Worm (Caenorhabditis elegans): ENCODE measurements around the gene flp-14.

Gene flp-14

ce11 chrIII:12917852-12918251 is 7.5 kb downstream of the flp-14 start:
- no peak for TF ChIP-seq lsy-12 (tag; optimal IDR thresholded peaks at IDR 0.05)
- TF ChIP-seq R02D3.7 (tag; optimal IDR thresholded peaks at IDR 0.05), result no peak
- TF ChIP-seq nhr-43 (tag; optimal IDR thresholded peaks at IDR 0.05; ENCODE audit: poor library complexity, severe bottlenecking), result no peak
- no peak for TF ChIP-seq lin-15B (tag; optimal IDR thresholded peaks at IDR 0.05)
- no peak for TF ChIP-seq nhr-237 (tag; optimal IDR thresholded peaks at IDR 0.05)
- no peak for TF ChIP-seq nfya-1 (tag; optimal IDR thresholded peaks at IDR 0.05; ENCODE audit: insufficient read depth)
- no peak for TF ChIP-seq nhr-67 (tag; optimal IDR thresholded peaks at IDR 0.05)
- TF ChIP-seq jun-1 (tag; optimal IDR thresholded peaks at IDR 0.05), result no peak
- TF ChIP-seq pqm-1 (tag; optimal IDR thresholded peaks at IDR 0.05), result peak; percentile 36
- no peak for TF ChIP-seq lin-39 (tag; optimal IDR thresholded peaks at IDR 0.05)
- no peak for TF ChIP-seq sea-2 (GFP tag; optimal IDR thresholded peaks at IDR 0.05)
- TF ChIP-seq pha-4 (tag; optimal IDR thresholded peaks at IDR 0.05), result peak; percentile 56
- TF ChIP-seq ceh-82 (tag; optimal IDR thresholded peaks at IDR 0.05), result no peak
- TF ChIP-seq elt-2 (tag; optimal IDR thresholded peaks at IDR 0.05), result peak; percentile 48
- no peak for TF ChIP-seq egl-27 (tag; optimal IDR thresholded peaks at IDR 0.05)
- TF ChIP-seq aly-2 (tag; optimal IDR thresholded peaks at IDR 0.05), result no peak
- TF ChIP-seq nhr-25 (tag; optimal IDR thresholded peaks at IDR 0.05), result no peak

ce11 chrIII:12918575-12918974 is 8.3 kb downstream of the flp-14 start, which contains the start of gene Y37D8A.16:
Gene Y37D8A.16, minus strand, starts transcription at chrIII:12918675.
- TF ChIP-seq ceh-82 (tag; optimal IDR thresholded peaks at IDR 0.05), result no peak
- TF ChIP-seq ama-1 (optimal IDR thresholded peaks at IDR 0.05), result no peak
- no peak for TF ChIP-seq egl-5 (tag; optimal IDR thresholded peaks at IDR 0.05)
- no peak for TF ChIP-seq mdl-1 (tag; optimal IDR thresholded peaks at IDR 0.05)
- TF ChIP-seq ztf-4 (tag; optimal IDR thresholded peaks at IDR 0.05), result no peak
- TF ChIP-seq lsy-12 (tag; optimal IDR thresholded peaks at IDR 0.05), result no peak
- no peak for TF ChIP-seq fkh-2 (tag; optimal IDR thresholded peaks at IDR 0.05)
- TF ChIP-seq pqm-1 (tag; optimal IDR thresholded peaks at IDR 0.05), result no peak
- TF ChIP-seq elt-3 (tag; optimal IDR thresholded peaks at IDR 0.05), result no peak
- no peak for TF ChIP-seq eor-1 (tag; optimal IDR thresholded peaks at IDR 0.05)
- TF ChIP-seq nhr-43 (tag; optimal IDR thresholded peaks at IDR 0.05; ENCODE audit: poor library complexity, severe bottlenecking), result no peak
- TF ChIP-seq nhr-12 (tag; optimal IDR thresholded peaks at IDR 0.05), result no peak
- no peak for TF ChIP-seq mml-1 (tag; optimal IDR thresholded peaks at IDR 0.05)
- TF ChIP-seq ceh-28 (tag; optimal IDR thresholded peaks at IDR 0.05), result no peak
- TF ChIP-seq nhr-28 (tag; optimal IDR thresholded peaks at IDR 0.05), result no peak
- TF ChIP-seq skn-1 (tag; optimal IDR thresholded peaks at IDR 0.05), result no peak
- no peak for TF ChIP-seq fkh-10 (GFP tag; optimal IDR thresholded peaks at IDR 0.05)
- no peak for TF ChIP-seq tbx-2 (tag; optimal IDR thresholded peaks at IDR 0.05)

ce11 chrIII:12919882-12920281 is 9.6 kb downstream of the flp-14 start:
- peak; percentile 95 for TF ChIP-seq pha-4 (tag; optimal IDR thresholded peaks at IDR 0.05)
- TF ChIP-seq fkh-10 (GFP tag; optimal IDR thresholded peaks at IDR 0.05), result no peak
- TF ChIP-seq elt-2 (tag; optimal IDR thresholded peaks at IDR 0.05), result peak; percentile 53
- peak; percentile 48 for TF ChIP-seq fos-1 (tag; optimal IDR thresholded peaks at IDR 0.05)
- no peak for TF ChIP-seq nhr-28 (tag; optimal IDR thresholded peaks at IDR 0.05)
- no peak for TF ChIP-seq nfya-1 (tag; optimal IDR thresholded peaks at IDR 0.05; ENCODE audit: insufficient read depth)
- TF ChIP-seq lin-39 (tag; optimal IDR thresholded peaks at IDR 0.05), result no peak
- no peak for TF ChIP-seq lin-15B (tag; optimal IDR thresholded peaks at IDR 0.05)
- TF ChIP-seq unc-39 (tag; optimal IDR thresholded peaks at IDR 0.05), result no peak
- peak; percentile 72 for TF ChIP-seq jun-1 (tag; optimal IDR thresholded peaks at IDR 0.05)
- TF ChIP-seq ZK546.5 (tag; optimal IDR thresholded peaks at IDR 0.05), result no peak
- TF ChIP-seq hmg-11 (tag; optimal IDR thresholded peaks at IDR 0.05), result peak; percentile 69
- peak; percentile 41 for TF ChIP-seq pqm-1 (tag; optimal IDR thresholded peaks at IDR 0.05)

ce11 chrIII:12920810-12921209 is 10.5 kb downstream of the flp-14 start:
- TF ChIP-seq nhr-77 (tag; optimal IDR thresholded peaks at IDR 0.05) (no peak), nfya-1 (tag; optimal IDR thresholded peaks at IDR 0.05; ENCODE audit: insufficient read depth) (peak; percentile 84)
